Worm (Caenorhabditis elegans): Measurements from ENCODE around the gene R06B9.5.

Gene R06B9.5

ce11 chrII:13732146-13732545 lies 4.0 kb upstream of the R06B9.5 start:
- TF ChIP-seq aly-2 (tag; optimal IDR thresholded peaks at IDR 0.05) = no peak
- TF ChIP-seq irx-1 (tag; optimal IDR thresholded peaks at IDR 0.05) = no peak
- no peak for TF ChIP-seq jun-1 (tag; optimal IDR thresholded peaks at IDR 0.05)
- no peak for TF ChIP-seq rnt-1 (tag; optimal IDR thresholded peaks at IDR 0.05)
- no peak for TF ChIP-seq ceh-8 (GFP tag; optimal IDR thresholded peaks at IDR 0.05)
- no peak for TF ChIP-seq mep-1 (tag; optimal IDR thresholded peaks at IDR 0.05)
- TF ChIP-seq unc-62 (GFP tag; optimal IDR thresholded peaks at IDR 0.05) = no peak
- no peak for TF ChIP-seq nhr-19 (GFP tag; conservative IDR thresholded peaks at IDR 0.05)
- no peak for TF ChIP-seq vab-15 (tag; optimal IDR thresholded peaks at IDR 0.05)
- TF ChIP-seq nhr-77 (tag; optimal IDR thresholded peaks at IDR 0.05) = no peak
- TF ChIP-seq tbx-2 (tag; optimal IDR thresholded peaks at IDR 0.05) = no peak
- no peak for TF ChIP-seq elt-3 (tag; optimal IDR thresholded peaks at IDR 0.05)
- TF ChIP-seq ama-1 (optimal IDR thresholded peaks at IDR 0.05) = no peak
- no peak for TF ChIP-seq unc-30 (tag; optimal IDR thresholded peaks at IDR 0.05)
- TF ChIP-seq nhr-237 (tag; optimal IDR thresholded peaks at IDR 0.05) = no peak
- no peak for TF ChIP-seq unc-86 (tag; optimal IDR thresholded peaks at IDR 0.05)
- no peak for TF ChIP-seq mab-9 (GFP tag; IDR thresholded peaks at IDR 0.05)
- no peak for TF ChIP-seq xbp-1 (tag; optimal IDR thresholded peaks at IDR 0.05)
- TF ChIP-seq unc-130 (tag; optimal IDR thresholded peaks at IDR 0.05) = no peak

- TF ChIP-seq grh-1 (GFP tag; IDR thresholded peaks at IDR 0.05) (0 out of 2 replicates have a peak, but pooled peaks have one; percentile 16), nhr-19 (GFP tag; conservative IDR thresholded peaks at IDR 0.05) (no peak)
Observed at ce11 chrII:13732577-13732976, 3.5 kb upstream of the R06B9.5 start.

- TF ChIP-seq elt-2 (tag; optimal IDR thresholded peaks at IDR 0.05) = no peak
- TF ChIP-seq jun-1 (tag; optimal IDR thresholded peaks at IDR 0.05) = no peak
- no peak for TF ChIP-seq ets-5 (GFP tag; IDR thresholded peaks at IDR 0.05)
- no peak for TF ChIP-seq unc-98 (GFP tag; IDR thresholded peaks at IDR 0.05)
- TF ChIP-seq nhr-71 (tag; optimal IDR thresholded peaks at IDR 0.05) = peak; percentile 32
- no peak for TF ChIP-seq zip-4 (GFP tag; optimal IDR thresholded peaks at IDR 0.05)
- TF ChIP-seq C16A3.4 (tag; optimal IDR thresholded peaks at IDR 0.05) = no peak
- TF ChIP-seq ztf-4 (tag; optimal IDR thresholded peaks at IDR 0.05) = no peak
- TF ChIP-seq egl-27 (tag; optimal IDR thresholded peaks at IDR 0.05) = no peak
- no peak for TF ChIP-seq swsn-7 (tag; optimal IDR thresholded peaks at IDR 0.05)
- no peak for TF ChIP-seq pqm-1 (tag; optimal IDR thresholded peaks at IDR 0.05)
- no peak for TF ChIP-seq C34B4.2 (tag; optimal IDR thresholded peaks at IDR 0.05)
- TF ChIP-seq hlh-4 (tag; optimal IDR thresholded peaks at IDR 0.05) = no peak
- no peak for TF ChIP-seq mef-2 (tag; optimal IDR thresholded peaks at IDR 0.05)
- TF ChIP-seq nhr-11 (tag; optimal IDR thresholded peaks at IDR 0.05) = no peak
- no peak for TF ChIP-seq unc-62 (GFP tag; optimal IDR thresholded peaks at IDR 0.05)
- TF ChIP-seq nhr-20 (tag; optimal IDR thresholded peaks at IDR 0.05) = peak; percentile 39
- no peak for TF ChIP-seq Y116A8C.19 (tag; optimal IDR thresholded peaks at IDR 0.05; ENCODE audit: borderline replicate concordance)
- no peak for TF ChIP-seq ces-1 (GFP tag; optimal IDR thresholded peaks at IDR 0.05)
- no peak for TF ChIP-seq fkh-4 (tag; optimal IDR thresholded peaks at IDR 0.05; ENCODE audit: borderline replicate concordance)
- no peak for TF ChIP-seq xbp-1 (tag; optimal IDR thresholded peaks at IDR 0.05)
- TF ChIP-seq efl-3 (GFP tag; optimal IDR thresholded peaks at IDR 0.05) = no peak
- TF ChIP-seq mdl-1 (tag; optimal IDR thresholded peaks at IDR 0.05) = peak in 1 of 2 experiments; percentile 39
- TF ChIP-seq unc-30 (tag; optimal IDR thresholded peaks at IDR 0.05) = no peak
- no peak for TF ChIP-seq snpc-4 (tag; optimal IDR thresholded peaks at IDR 0.05)
- no peak for TF ChIP-seq nhr-237 (tag; optimal IDR thresholded peaks at IDR 0.05)
- no peak for TF ChIP-seq mab-9 (GFP tag; IDR thresholded peaks at IDR 0.05)
- TF ChIP-seq nhr-12 (tag; optimal IDR thresholded peaks at IDR 0.05) = no peak
- TF ChIP-seq nhr-28 (tag; optimal IDR thresholded peaks at IDR 0.05) = no peak
- TF ChIP-seq unc-86 (tag; optimal IDR thresholded peaks at IDR 0.05) = no peak
- no peak for TF ChIP-seq sptf-1 (tag; optimal IDR thresholded peaks at IDR 0.05)
- no peak for TF ChIP-seq unc-130 (tag; optimal IDR thresholded peaks at IDR 0.05)
- TF ChIP-seq hpl-2 (GFP tag; optimal IDR thresholded peaks at IDR 0.05) = no peak
- TF ChIP-seq lin-13 (GFP tag; optimal IDR thresholded peaks at IDR 0.05) = no peak
- peak; percentile 11 for TF ChIP-seq nhr-90 (tag; optimal IDR thresholded peaks at IDR 0.05; ENCODE audit: poor library complexity)
- TF ChIP-seq ceh-90 (tag; optimal IDR thresholded peaks at IDR 0.05) = no peak
- TF ChIP-seq dsc-1 (tag; optimal IDR thresholded peaks at IDR 0.05) = no peak
- no peak for TF ChIP-seq tlp-1 (tag; optimal IDR thresholded peaks at IDR 0.05)
Observed at ce11 chrII:13736906-13737305, 786 bp downstream of the R06B9.5 start.

All from whole organism, L1 larva.